Worm (Caenorhabditis elegans) whole organism, young adult: Measurements from ENCODE around the gene F11E6.9.

Experiments
- B0261.1 ChIP-seq: sonication (generic microtip); optimal IDR thresholded peaks from 2 replicates; lab custom pipeline; 2016; ENCODE audit warnings: mild to moderate bottlenecking, missing genetic modification characterization, moderate library complexity, missing compliant biosample characterization
- C17E4.6 ChIP-seq: fragments of 200-800 bp; sonication (Bioruptor generic); IDR thresholded peaks from 2 replicates; pipeline ENCODE4 v1.3.6; 2022; ENCODE audit warnings: missing genetic modification reagents, missing genetic modification characterization, missing compliant biosample characterization
- D2030.7 ChIP-seq: fragments of 200-800 bp; sonication (Bioruptor generic); IDR thresholded peaks from 2 replicates; pipeline ENCODE4 v1.3.6; 2022; ENCODE audit warnings: missing genetic modification reagents, missing genetic modification characterization, missing compliant biosample characterization
- F10E7.11 ChIP-seq: sonication (generic microtip); optimal IDR thresholded peaks from 2 replicates; lab custom pipeline; 2017; ENCODE audit warnings: mild to moderate bottlenecking, missing genetic modification characterization, moderate library complexity, missing compliant biosample characterization
- F22D6.2 ChIP-seq: sonication (generic microtip); optimal IDR thresholded peaks from 2 replicates; lab custom pipeline; 2016; ENCODE audit warnings: mild to moderate bottlenecking, missing genetic modification characterization, missing compliant biosample characterization
- F33H1.4 ChIP-seq: fragments of 200-800 bp; sonication (Bioruptor generic); IDR thresholded peaks from 2 replicates; pipeline ENCODE4 v1.3.6; 2022; ENCODE audit warnings: missing genetic modification reagents, missing genetic modification characterization, missing compliant biosample characterization
- Y53F4B.3 ChIP-seq: fragments of 200-800 bp; sonication (Bioruptor generic); IDR thresholded peaks from 2 replicates; pipeline ENCODE4 v1.3.6; 2022; ENCODE audit warnings: missing genetic modification reagents, missing genetic modification characterization, missing compliant biosample characterization
- Y53G8AR.9 ChIP-seq: fragments of 200-800 bp; sonication (Bioruptor generic); conservative IDR thresholded peaks from 2 replicates; pipeline ENCODE4 v1.3.6; 2022; ENCODE audit warnings: missing genetic modification reagents, missing genetic modification characterization, missing compliant biosample characterization
- akir-1 ChIP-seq: fragments of 200-800 bp; sonication (Bioruptor generic); optimal IDR thresholded peaks from 2 replicates; lab custom pipeline; 2018; ENCODE audit warnings: mild to moderate bottlenecking, missing genetic modification characterization, moderate library complexity, missing compliant biosample characterization
- aptf-2 ChIP-seq: fragments of 200-800 bp; sonication (Bioruptor generic); conservative IDR thresholded peaks from 2 replicates; pipeline ENCODE4 v1.3.6; 2022; ENCODE audit warnings: missing genetic modification reagents, missing genetic modification characterization, missing compliant biosample characterization
- aptf-3 ChIP-seq: fragments of 200-800 bp; sonication (Bioruptor generic); IDR thresholded peaks from 2 replicates; pipeline ENCODE4 v1.3.6; 2022; ENCODE audit warnings: missing genetic modification characterization, missing compliant biosample characterization
- attf-5 ChIP-seq: fragments of 200-800 bp; sonication (Bioruptor generic); optimal IDR thresholded peaks from 2 replicates; lab custom pipeline; 2018; ENCODE audit warnings: mild to moderate bottlenecking, missing genetic modification characterization, missing compliant biosample characterization
- cebp-1 ChIP-seq, 2 experiments: fragments of 200-800 bp in 1 of 2; sonication (Bioruptor generic) in 1 of 2; sonication (generic microtip) in 1 of 2; IDR thresholded peaks in 1 of 2; optimal IDR thresholded peaks in 1 of 2; 2 replicates each; pipeline versions ENCODE4 v1.3.6 to Lab custom; 2017 to 2022; ENCODE audit warnings: missing compliant biosample characterization in 2 of 2, missing genetic modification characterization in 2 of 2, mild to moderate bottlenecking in 1 of 2, missing genetic modification reagents in 1 of 2, moderate library complexity in 1 of 2
- chd-7 ChIP-seq: sonication (generic microtip); optimal IDR thresholded peaks from 2 replicates; lab custom pipeline; 2016; ENCODE audit warnings: mild to moderate bottlenecking, missing genetic modification characterization, moderate library complexity, missing compliant biosample characterization
- die-1 ChIP-seq: sonication (generic microtip); optimal IDR thresholded peaks from 2 replicates; lab custom pipeline; 2016; ENCODE audit warnings: missing genotype, mild to moderate bottlenecking, missing genetic modification characterization, missing compliant biosample characterization
- dox-1 ChIP-seq: fragments of 200-800 bp; sonication (Bioruptor generic); IDR thresholded peaks from 2 replicates; pipeline ENCODE4 v1.3.6; 2022; ENCODE audit warnings: missing genetic modification reagents, missing genetic modification characterization, missing compliant biosample characterization
- dpl-1 ChIP-seq: fragments of 150-350 bp; optimal IDR thresholded peaks from 2 replicates; lab custom pipeline; 2014; ENCODE audit warnings: missing biosample characterization, missing genetic modification reagents, missing genetic modification characterization
- egl-18 ChIP-seq: fragments of 200-800 bp; sonication (Bioruptor generic); IDR thresholded peaks from 2 replicates; pipeline ENCODE4 v1.3.6; 2022; ENCODE audit warnings: missing genetic modification reagents, missing genetic modification characterization, missing compliant biosample characterization
- egl-44 ChIP-seq: fragments of 200-800 bp; sonication (Bioruptor generic); IDR thresholded peaks from 2 replicates; pipeline ENCODE4 v1.3.6; 2022; ENCODE audit warnings: missing genetic modification reagents, missing genetic modification characterization, missing compliant biosample characterization
- egrh-3 ChIP-seq: fragments of 200-800 bp; sonication (Bioruptor generic); IDR thresholded peaks from 2 replicates; pipeline ENCODE4 v1.3.6; 2022; ENCODE audit warnings: missing genetic modification reagents, missing genetic modification characterization, missing compliant biosample characterization
- ets-4 ChIP-seq: fragments of 200-800 bp; sonication (Bioruptor generic); optimal IDR thresholded peaks from 2 replicates; lab custom pipeline; 2018; ENCODE audit warnings: mild to moderate bottlenecking, missing genetic modification characterization, missing compliant biosample characterization
- hlh-12 ChIP-seq: sonication (generic microtip); optimal IDR thresholded peaks from 2 replicates; lab custom pipeline; 2016; ENCODE audit warnings: missing genetic modification characterization, missing compliant biosample characterization
- hrde-1 ChIP-seq: sonication (generic microtip); optimal IDR thresholded peaks from 2 replicates; lab custom pipeline; 2016; ENCODE audit warnings: missing genetic modification characterization, mild to moderate bottlenecking, missing compliant biosample characterization, moderate library complexity, missing genotype, missing genetic modification reagents, borderline replicate concordance
- lag-1 ChIP-seq: fragments of 200-800 bp; sonication (Bioruptor generic); IDR thresholded peaks from 2 replicates; pipeline ENCODE4 v1.3.6; 2022; ENCODE audit warnings: missing genetic modification reagents, missing genetic modification characterization, missing compliant biosample characterization
- lin-26 ChIP-seq: fragments of 200-800 bp; sonication (Bioruptor generic); IDR thresholded peaks from 2 replicates; pipeline ENCODE4 v1.3.6; 2022; ENCODE audit warnings: missing genetic modification reagents, missing genetic modification characterization, missing compliant biosample characterization
- lin-35 ChIP-seq, 3 experiments: fragments of 150-350 bp in 2 of 3; sonication (generic microtip) in 1 of 3; optimal IDR thresholded peaks; 2 replicates each; lab custom pipeline; 2014 to 2018; ENCODE audit warnings: missing biosample characterization in 3 of 3, missing genetic modification characterization in 3 of 3, missing genetic modification reagents in 3 of 3
- lin-54 ChIP-seq: fragments of 200-800 bp; sonication (Bioruptor generic); optimal IDR thresholded peaks from 2 replicates; lab custom pipeline; 2018; ENCODE audit warnings: mild to moderate bottlenecking, missing genetic modification characterization, missing compliant biosample characterization
- lir-1 ChIP-seq: fragments of 200-800 bp; sonication (Bioruptor generic); conservative IDR thresholded peaks from 2 replicates; pipeline ENCODE4 v1.3.6; 2022; ENCODE audit warnings: missing genetic modification reagents, missing genetic modification characterization, missing compliant biosample characterization
- lsy-27 ChIP-seq: sonication (generic microtip); optimal IDR thresholded peaks from 2 replicates; lab custom pipeline; 2017; ENCODE audit warnings: missing genetic modification characterization, mild to moderate bottlenecking, missing compliant biosample characterization, antibody characterized with exemption, missing genotype, borderline replicate concordance; ENCODE audit not compliant: insufficient read depth
- madf-3 ChIP-seq: fragments of 200-800 bp; sonication (Bioruptor generic); IDR thresholded peaks from 2 replicates; pipeline ENCODE4 v1.3.6; 2022; ENCODE audit warnings: missing genetic modification reagents, missing genetic modification characterization, missing compliant biosample characterization
- mes-4 ChIP-seq: sonication (generic microtip); optimal IDR thresholded peaks from 2 replicates; lab custom pipeline; 2016; ENCODE audit warnings: missing genotype, missing genetic modification characterization, missing compliant biosample characterization
- mxl-1 ChIP-seq: sonication (generic microtip); optimal IDR thresholded peaks from 2 replicates; lab custom pipeline; 2016; ENCODE audit warnings: missing genetic modification characterization, missing compliant biosample characterization
- nhr-120 ChIP-seq: fragments of 200-800 bp; sonication (Bioruptor generic); IDR thresholded peaks from 2 replicates; pipeline ENCODE4 v1.3.6; 2022; ENCODE audit warnings: missing genetic modification characterization, missing compliant biosample characterization
- nhr-27 ChIP-seq: fragments of 200-800 bp; sonication (Bioruptor generic); optimal IDR thresholded peaks from 2 replicates; lab custom pipeline; 2018; ENCODE audit warnings: mild to moderate bottlenecking, missing genetic modification characterization, moderate library complexity, missing compliant biosample characterization
- nhr-90 ChIP-seq: sonication (generic microtip); optimal IDR thresholded peaks from 2 replicates; lab custom pipeline; 2016; ENCODE audit warnings: missing genotype, mild to moderate bottlenecking, missing genetic modification characterization, missing compliant biosample characterization
- pbrm-1 ChIP-seq: fragments of 200-800 bp; sonication (Bioruptor generic); IDR thresholded peaks from 2 replicates; pipeline ENCODE4 v1.3.6; 2022; ENCODE audit warnings: missing genetic modification reagents, missing genetic modification characterization, missing compliant biosample characterization
- pha-4 ChIP-seq: fragments of 150-350 bp; sonication (generic microtip); optimal IDR thresholded peaks from 2 replicates; lab custom pipeline; 2014; ENCODE audit warnings: missing biosample characterization, missing genetic modification reagents, missing genetic modification characterization
- rcor-1 ChIP-seq: fragments of 200-800 bp; sonication (Bioruptor generic); IDR thresholded peaks from 2 replicates; pipeline ENCODE4 v1.3.6; 2022; ENCODE audit warnings: missing genetic modification reagents, missing genetic modification characterization, missing compliant biosample characterization
- sdz-38 ChIP-seq: sonication (generic microtip); optimal IDR thresholded peaks from 2 replicates; lab custom pipeline; 2016; ENCODE audit warnings: missing genotype, missing genetic modification characterization, missing compliant biosample characterization
- snpc-1.1 ChIP-seq: sonication (generic microtip); optimal IDR thresholded peaks from 2 replicates; lab custom pipeline; 2017; ENCODE audit warnings: missing genetic modification characterization, mild to moderate bottlenecking, missing compliant biosample characterization, antibody characterized with exemption, moderate library complexity, missing genotype, missing genetic modification reagents; ENCODE audit not compliant: insufficient read depth
- snpc-1.3 ChIP-seq: sonication (generic microtip); optimal IDR thresholded peaks from 2 replicates; lab custom pipeline; 2017; ENCODE audit warnings: missing genetic modification characterization, mild to moderate bottlenecking, missing compliant biosample characterization, antibody characterized with exemption, moderate library complexity, missing genotype, missing genetic modification reagents; ENCODE audit not compliant: insufficient read depth
- snpc-3.4 ChIP-seq: sonication (generic microtip); optimal IDR thresholded peaks from 2 replicates; lab custom pipeline; 2017; ENCODE audit warnings: missing genetic modification characterization, mild to moderate bottlenecking, missing compliant biosample characterization, antibody characterized with exemption, moderate library complexity, missing genotype, missing genetic modification reagents
- sptf-2 ChIP-seq: fragments of 200-800 bp; sonication (Bioruptor generic); optimal IDR thresholded peaks from 2 replicates; lab custom pipeline; 2018; ENCODE audit warnings: mild to moderate bottlenecking, missing genetic modification characterization, missing compliant biosample characterization
- unc-130 ChIP-seq: sonication (generic microtip); optimal IDR thresholded peaks from 2 replicates; lab custom pipeline; 2016; ENCODE audit warnings: missing genetic modification reagents, missing genetic modification characterization, missing compliant biosample characterization
- zim-3 ChIP-seq: sonication (generic microtip); optimal IDR thresholded peaks from 2 replicates; lab custom pipeline; 2017; ENCODE audit warnings: mild to moderate bottlenecking, missing genetic modification characterization, moderate library complexity, missing compliant biosample characterization
- ztf-25 ChIP-seq: fragments of 200-800 bp; sonication (Bioruptor generic); IDR thresholded peaks from 2 replicates; pipeline ENCODE4 v1.3.6; 2022; ENCODE audit warnings: missing genetic modification reagents, missing genetic modification characterization, missing compliant biosample characterization
- ztf-28 ChIP-seq: fragments of 200-800 bp; sonication (Bioruptor generic); IDR thresholded peaks from 2 replicates; pipeline ENCODE4 v1.3.6; 2022; ENCODE audit warnings: missing genetic modification reagents, missing genetic modification characterization, missing compliant biosample characterization

Gene F11E6.9

DNA sequence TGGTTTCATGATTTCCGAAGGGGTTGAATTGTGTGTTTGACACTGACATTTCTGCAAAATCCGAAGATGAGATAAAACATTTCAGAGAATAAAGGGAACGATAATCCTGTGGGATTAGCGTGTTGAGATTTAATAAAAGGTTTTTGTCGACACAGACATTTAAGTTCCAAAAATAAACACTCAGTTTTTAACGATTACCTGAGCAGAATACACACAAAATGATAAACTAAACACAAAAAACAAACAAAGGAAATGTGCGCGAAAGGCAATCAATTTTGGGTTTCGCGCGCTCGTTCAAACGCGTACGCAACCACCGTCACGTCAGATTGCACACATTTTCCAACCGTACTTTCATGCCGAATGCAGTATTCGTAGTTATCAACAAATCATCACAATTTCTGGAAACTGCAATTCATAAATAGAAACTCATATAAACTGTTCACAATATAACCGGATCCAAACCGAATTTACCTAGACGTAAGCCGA, 13.9 kb downstream of the F11E6.9 start, which contains the start of gene rif-1.1 (continued):
- TF ChIP-seq aptf-3 (GFP tag; lab: Robert Waterston, UW) (no peak), ztf-28 (GFP tag; lab: Robert Waterston, UW) (no peak), lir-1 (GFP tag; lab: Robert Waterston, UW) (0 out of 2 replicates have a peak, but pooled peaks have one; percentile 13), lin-54 (GFP tag; lab: Kevin White, UChicago) (peak; percentile 88), lag-1 (GFP tag; lab: Robert Waterston, UW) (no peak), nhr-27 (tag; lab: Kevin White, UChicago) (no peak), lin-35 (GFP tag; optimal IDR thresholded peaks at IDR 0.05; lab: Kevin White, UChicago) (peak in 1 of 3 experiments; percentile 43), egl-44 (GFP tag; lab: Robert Waterston, UW) (no peak), zim-3 (tag; lab: Kevin White, UChicago) (no peak), F22D6.2 (tag; lab: Kevin White, UChicago) (no peak), ets-4 (no peak), snpc-3.4 (tag; lab: Kevin White, UChicago) (peak; percentile 67), hrde-1 (tag; lab: Kevin White, UChicago) (no peak), D2030.7 (GFP tag; lab: Robert Waterston, UW) (peak; percentile 96), sptf-2 (GFP tag; lab: Kevin White, UChicago) (no peak), Y53F4B.3 (no peak), hlh-12 (no peak), snpc-1.1 (no peak), F10E7.11 (tag; lab: Kevin White, UChicago) (no peak), nhr-90 (no peak), attf-5 (no peak), unc-130 (GFP tag; lab: Kevin White, UChicago) (peak; percentile 56), C17E4.6 (GFP tag; lab: Robert Waterston, UW) (peak; percentile 66; the same call in 1 of the 2 replicates), aptf-2 (GFP tag; lab: Robert Waterston, UW) (peak; percentile 50; the same call in 1 of the 2 replicates), dox-1 (peak; percentile 84), F33H1.4 (GFP tag; lab: Robert Waterston, UW) (peak; percentile 63), dpl-1 (GFP tag; lab: Kevin White, UChicago) (peak; percentile 93), die-1 (tag; lab: Kevin White, UChicago) (no peak), B0261.1 (tag; lab: Kevin White, UChicago) (no peak), pbrm-1 (peak; percentile 75), egrh-3 (GFP tag; lab: Robert Waterston, UW) (no peak), mes-4 (no peak), pha-4 (no peak), nhr-120 (GFP tag; lab: Robert Waterston, UW) (no peak), egl-18 (GFP tag; lab: Robert Waterston, UW) (no peak), snpc-1.3 (tag; lab: Kevin White, UChicago) (peak; percentile 7), mxl-1 (tag; lab: Kevin White, UChicago) (no peak), rcor-1 (GFP tag; lab: Robert Waterston, UW) (peak; percentile 48; the same call in 1 of the 2 replicates), sdz-38 (tag; lab: Kevin White, UChicago) (no peak), madf-3 (GFP tag; lab: Robert Waterston, UW) (peak; percentile 87), akir-1 (GFP tag; lab: Kevin White, UChicago) (no peak), chd-7 (tag; lab: Kevin White, UChicago) (no peak), lin-26 (GFP tag; lab: Robert Waterston, UW) (no peak), lsy-27 (tag; lab: Kevin White, UChicago) (no peak), cebp-1 (GFP tag; IDR thresholded peaks at IDR 0.05; lab: Robert Waterston, UW) (no peak), cebp-1 (tag; optimal IDR thresholded peaks at IDR 0.05; lab: Kevin White, UChicago) (no peak), Y53G8AR.9 (GFP tag; lab: Robert Waterston, UW) (0 out of 2 replicates have a peak, but pooled peaks have one; percentile 61), ztf-25 (GFP tag; lab: Robert Waterston, UW) (no peak)
